Worm (Caenorhabditis elegans) whole organism, young adult: ENCODE data around the gene srw-2.

Source experiments
- F23B12.7 ChIP-seq: sonication (generic microtip); optimal IDR thresholded peaks from 2 replicates; lab custom pipeline; 2017; ENCODE audit warnings: missing genetic modification characterization, mild to moderate bottlenecking, missing compliant biosample characterization, antibody characterized with exemption, moderate library complexity; ENCODE audit not compliant: insufficient read depth
- attf-3 ChIP-seq: fragments of 200-800 bp; sonication (Bioruptor generic); conservative IDR thresholded peaks from 2 replicates; pipeline ENCODE4 v1.3.6; 2022; ENCODE audit warnings: missing genetic modification reagents, missing genetic modification characterization, missing compliant biosample characterization
- die-1 ChIP-seq: sonication (generic microtip); optimal IDR thresholded peaks from 2 replicates; lab custom pipeline; 2016; ENCODE audit warnings: missing genotype, mild to moderate bottlenecking, missing genetic modification characterization, missing compliant biosample characterization
- him-1 ChIP-seq: sonication (generic microtip); optimal IDR thresholded peaks from 2 replicates; lab custom pipeline; 2016; ENCODE audit warnings: missing genotype, missing genetic modification reagents, missing genetic modification characterization, missing compliant biosample characterization

ce11 chrV:2875422-2875821, 44.7 kb downstream of the srw-2 start, which contains the start of gene folt-2:
- no peak for TF ChIP-seq F23B12.7
- no peak for TF ChIP-seq attf-3 (GFP tag; lab: Robert Waterston, UW)
- TF ChIP-seq die-1 (tag; lab: Kevin White, UChicago) = no peak
- no peak for TF ChIP-seq him-1 (tag; lab: Kevin White, UChicago)
